Worm (Caenorhabditis elegans) whole organism, late embryonic: Measurements from ENCODE around the gene ugt-60.

ENCODE experiments used
- ceh-18 ChIP-seq: sonication (generic microtip); optimal IDR thresholded peaks from 2 replicates; lab custom pipeline; 2016; ENCODE audit warnings: missing genetic modification characterization, missing compliant biosample characterization
- fkh-10 ChIP-seq: fragments of 150-350 bp; optimal IDR thresholded peaks from 2 replicates; lab custom pipeline; 2014; ENCODE audit warnings: missing biosample characterization, missing genetic modification reagents, missing genetic modification characterization
- pat-9 ChIP-seq: fragments of 200-800 bp; sonication (Bioruptor generic); optimal IDR thresholded peaks from 2 replicates; lab custom pipeline; 2018; ENCODE audit warnings: mild to moderate bottlenecking, missing genetic modification characterization, moderate library complexity, missing compliant biosample characterization
- pha-2 ChIP-seq: sonication (generic microtip); optimal IDR thresholded peaks from 2 replicates; lab custom pipeline; 2017; ENCODE audit warnings: mild to moderate bottlenecking, missing genetic modification characterization, missing compliant biosample characterization
- pqm-1 ChIP-seq: sonication (generic microtip); optimal IDR thresholded peaks from 2 replicates; lab custom pipeline; 2016; ENCODE audit warnings: missing genetic modification characterization, missing compliant biosample characterization
- sox-4 ChIP-seq: sonication (generic microtip); optimal IDR thresholded peaks from 2 replicates; lab custom pipeline; 2017; ENCODE audit warnings: mild to moderate bottlenecking, missing genetic modification characterization, inconsistent platforms, missing compliant biosample characterization

DNA sequence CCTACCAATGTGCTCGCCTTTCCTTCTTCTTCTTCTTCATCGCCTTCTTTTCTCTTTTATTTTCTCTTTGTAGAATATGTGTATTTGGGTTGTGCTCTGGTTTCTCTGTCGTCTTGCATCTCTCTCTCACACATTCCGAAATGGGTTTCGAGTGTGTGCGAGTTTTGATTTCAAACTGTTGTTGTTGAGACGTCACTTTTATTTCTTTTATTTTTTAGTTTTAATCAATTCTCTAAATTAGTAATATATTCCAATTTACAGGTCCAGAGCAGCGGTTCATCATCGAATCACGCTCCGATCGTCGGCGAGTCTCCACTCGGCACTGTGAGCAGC is 25.7 kb upstream of the ugt-60 start:
- TF ChIP-seq fkh-10: no peak
- no peak for TF ChIP-seq pat-9
- no peak for TF ChIP-seq sox-4 (tag; lab: Kevin White, UChicago)
- TF ChIP-seq pqm-1: no peak
- TF ChIP-seq pha-2 (tag; lab: Kevin White, UChicago): no peak
- TF ChIP-seq ceh-18 (tag; lab: Kevin White, UChicago): no peak
